Fruit fly (Drosophila melanogaster) whole organism, wandering third instar larva: ENCODE data around the gene CG8135.

ENCODE experiments used
- lola ChIP-seq: fragments of >200 bp; optimal IDR thresholded peaks from 2 replicates; lab custom pipeline; 2017; ENCODE audit warnings: missing biosample characterization, missing genetic modification characterization
- pan ChIP-seq: fragments of >200 bp; optimal IDR thresholded peaks from 2 replicates; lab custom pipeline; 2017

DNA sequence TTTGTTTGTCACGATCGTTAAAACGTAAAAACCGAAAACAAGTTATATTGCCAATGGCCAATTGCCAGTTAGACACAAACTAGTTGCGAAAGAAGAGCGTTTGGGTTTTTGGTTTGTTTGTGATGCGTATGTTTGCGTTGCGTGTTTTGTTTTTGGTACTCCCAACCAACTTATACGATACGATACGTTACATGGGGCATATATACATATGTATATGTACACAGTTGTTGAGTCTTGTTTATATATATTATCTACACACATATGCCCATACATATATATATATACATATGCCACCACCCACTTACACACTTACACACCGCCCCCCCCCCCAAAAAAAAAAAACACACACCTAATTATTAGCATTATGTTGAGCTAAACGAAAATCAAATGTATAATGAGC lies 44.1 kb downstream of the CG8135 start:
- no peak for TF ChIP-seq pan (lab: Kevin White, UChicago)
- no peak for TF ChIP-seq lola (GFP tag; lab: Kevin White, UChicago)
